Worm (Caenorhabditis elegans): Measurements from ENCODE around the gene tag-342.

tag-342 gene

ce11 chrIII:9511055-9511520 lies 43.1 kb downstream of the tag-342 start, which contains the start of gene F55H2.5:
TSS of gene F55H2.5 (plus strand) at chrIII:9511470.
- TF ChIP-seq pha-4 (tag; optimal IDR thresholded peaks at IDR 0.05) (no peak), mep-1 (tag; optimal IDR thresholded peaks at IDR 0.05) (no peak), hlh-1 (tag; optimal IDR thresholded peaks at IDR 0.05) (no peak), nhr-76 (tag; optimal IDR thresholded peaks at IDR 0.05) (no peak), nhr-237 (tag; optimal IDR thresholded peaks at IDR 0.05) (no peak), ces-1 (GFP tag; optimal IDR thresholded peaks at IDR 0.05) (no peak), nhr-28 (tag; optimal IDR thresholded peaks at IDR 0.05) (no peak), elt-1 (tag; optimal IDR thresholded peaks at IDR 0.05; ENCODE audit: borderline replicate concordance, insufficient read depth) (no peak), ceh-39 (tag; optimal IDR thresholded peaks at IDR 0.05) (no peak), unc-120 (tag; optimal IDR thresholded peaks at IDR 0.05; ENCODE audit: poor library complexity, severe bottlenecking) (no peak), unc-62 (GFP tag; optimal IDR thresholded peaks at IDR 0.05) (no peak), blmp-1 (tag; optimal IDR thresholded peaks at IDR 0.05) (no peak), lin-32 (GFP tag; optimal IDR thresholded peaks at IDR 0.05) (no peak), lin-13 (tag; optimal IDR thresholded peaks at IDR 0.05) (no peak), zip-8 (tag; optimal IDR thresholded peaks at IDR 0.05) (no peak), M03D4.4 (tag; optimal IDR thresholded peaks at IDR 0.05) (no peak), mab-5 (tag; optimal IDR thresholded peaks at IDR 0.05) (no peak), bed-3 (GFP tag; optimal IDR thresholded peaks at IDR 0.05) (no peak), flh-1 (GFP tag; optimal IDR thresholded peaks at IDR 0.05) (no peak), snpc-4 (tag; optimal IDR thresholded peaks at IDR 0.05) (no peak)

ce11 chrIII:9511660-9512059 lies 43.7 kb downstream of the tag-342 start:
- TF ChIP-seq tbx-8 (GFP tag; optimal IDR thresholded peaks at IDR 0.05), result no peak
- TF ChIP-seq nhr-2 (tag; optimal IDR thresholded peaks at IDR 0.05), result no peak
- no peak for TF ChIP-seq ceh-39 (tag; optimal IDR thresholded peaks at IDR 0.05)
- TF ChIP-seq unc-62 (GFP tag; optimal IDR thresholded peaks at IDR 0.05), result no peak
- no peak for TF ChIP-seq lin-32 (GFP tag; optimal IDR thresholded peaks at IDR 0.05)
- no peak for TF ChIP-seq snpc-4 (tag; optimal IDR thresholded peaks at IDR 0.05)
- TF ChIP-seq ceh-43 (GFP tag; optimal IDR thresholded peaks at IDR 0.05), result no peak
- no peak for TF ChIP-seq lin-13 (tag; optimal IDR thresholded peaks at IDR 0.05)
- TF ChIP-seq drap-1 (GFP tag; optimal IDR thresholded peaks at IDR 0.05), result no peak
- no peak for TF ChIP-seq mab-5 (tag; optimal IDR thresholded peaks at IDR 0.05)
- TF ChIP-seq blmp-1 (tag; optimal IDR thresholded peaks at IDR 0.05), result no peak
- TF ChIP-seq ztf-11 (tag; optimal IDR thresholded peaks at IDR 0.05), result no peak
- no peak for TF ChIP-seq ces-1 (GFP tag; optimal IDR thresholded peaks at IDR 0.05)

ce11 chrIII:9513006-9513405 lies 45.0 kb downstream of the tag-342 start:
- TF ChIP-seq sem-2 (GFP tag; optimal IDR thresholded peaks at IDR 0.05), result no peak
- no peak for TF ChIP-seq lin-13 (tag; optimal IDR thresholded peaks at IDR 0.05)
- no peak for TF ChIP-seq mep-1 (tag; optimal IDR thresholded peaks at IDR 0.05)
- TF ChIP-seq ceh-43 (GFP tag; optimal IDR thresholded peaks at IDR 0.05), result no peak

- TF ChIP-seq ces-1 (GFP tag; optimal IDR thresholded peaks at IDR 0.05) (no peak), lsy-2 (tag; optimal IDR thresholded peaks at IDR 0.05) (no peak), bed-3 (GFP tag; optimal IDR thresholded peaks at IDR 0.05) (no peak), nhr-28 (tag; optimal IDR thresholded peaks at IDR 0.05) (no peak), lin-13 (tag; optimal IDR thresholded peaks at IDR 0.05) (no peak), flh-1 (GFP tag; optimal IDR thresholded peaks at IDR 0.05) (no peak), mls-2 (tag; optimal IDR thresholded peaks at IDR 0.05) (no peak), M03D4.4 (tag; optimal IDR thresholded peaks at IDR 0.05) (no peak)
Observed at ce11 chrIII:9513569-9513968, 45.6 kb downstream of the tag-342 start, which contains the start of gene F55H2.8. TSS of gene F55H2.8 (plus strand) at chrIII:9513869.

- TF ChIP-seq elt-1 (tag; optimal IDR thresholded peaks at IDR 0.05; ENCODE audit: borderline replicate concordance, insufficient read depth) (no peak), ceh-43 (GFP tag; optimal IDR thresholded peaks at IDR 0.05) (no peak), mab-5 (tag; optimal IDR thresholded peaks at IDR 0.05) (no peak), nhr-2 (tag; optimal IDR thresholded peaks at IDR 0.05) (no peak), pha-4 (tag; optimal IDR thresholded peaks at IDR 0.05) (no peak), M03D4.4 (tag; optimal IDR thresholded peaks at IDR 0.05) (no peak), ham-2 (GFP tag; optimal IDR thresholded peaks at IDR 0.05) (no peak), unc-39 (tag; optimal IDR thresholded peaks at IDR 0.05) (no peak), tbx-8 (GFP tag; optimal IDR thresholded peaks at IDR 0.05) (no peak), lin-13 (tag; optimal IDR thresholded peaks at IDR 0.05) (no peak), nhr-12 (tag; optimal IDR thresholded peaks at IDR 0.05) (no peak), drap-1 (GFP tag; optimal IDR thresholded peaks at IDR 0.05) (no peak)
Observed at ce11 chrIII:9516148-9516547, 48.2 kb downstream of the tag-342 start, which contains the start of gene F55H2.7. TSS of gene F55H2.7 (minus strand) at chrIII:9516248.
